Worm (Caenorhabditis elegans) whole organism, late embryonic: ENCODE data around the gene aqp-8.

Experiments
- ama-1 ChIP-seq: fragments of 150-350 bp; optimal IDR thresholded peaks from 2 replicates; lab custom pipeline; 2014
- ceh-19 ChIP-seq: fragments of 200-800 bp; sonication (Bioruptor generic); optimal IDR thresholded peaks from 2 replicates; lab custom pipeline; 2018; ENCODE audit warnings: mild to moderate bottlenecking, missing genetic modification characterization, missing compliant biosample characterization
- ceh-24 ChIP-seq: sonication (generic microtip); optimal IDR thresholded peaks from 2 replicates; lab custom pipeline; 2016; ENCODE audit warnings: mild to moderate bottlenecking, missing genetic modification characterization, missing compliant biosample characterization
- ceh-31 ChIP-seq: sonication (generic microtip); optimal IDR thresholded peaks from 2 replicates; lab custom pipeline; 2016; ENCODE audit warnings: missing genetic modification characterization, missing compliant biosample characterization
- ceh-48 ChIP-seq: sonication (generic microtip); optimal IDR thresholded peaks from 2 replicates; lab custom pipeline; 2016; ENCODE audit warnings: missing genetic modification characterization, inconsistent platforms, missing compliant biosample characterization
- dmd-4 ChIP-seq: sonication (generic microtip); optimal IDR thresholded peaks from 2 replicates; lab custom pipeline; 2016; ENCODE audit warnings: borderline replicate concordance, missing genetic modification characterization, missing compliant biosample characterization
- lin-11 ChIP-seq: fragments of 200-800 bp; sonication (Bioruptor generic); optimal IDR thresholded peaks from 2 replicates; lab custom pipeline; 2018; ENCODE audit warnings: mild to moderate bottlenecking, missing genetic modification characterization, missing compliant biosample characterization
- pax-1 ChIP-seq: fragments of 150-350 bp; optimal IDR thresholded peaks from 2 replicates; lab custom pipeline; 2014; ENCODE audit warnings: missing biosample characterization, missing genetic modification characterization
- pha-4 ChIP-seq: fragments of 150-350 bp; optimal IDR thresholded peaks from 2 replicates; lab custom pipeline; 2018; ENCODE audit warnings: missing biosample characterization, missing genetic modification reagents, missing genetic modification characterization
- pros-1 ChIP-seq: fragments of 150-350 bp; optimal IDR thresholded peaks from 2 replicates; lab custom pipeline; 2014; ENCODE audit warnings: missing biosample characterization, missing genetic modification reagents, missing genetic modification characterization
- sdc-2 ChIP-seq: sonication (generic microtip); optimal IDR thresholded peaks from 2 replicates; lab custom pipeline; 2016; ENCODE audit warnings: missing genotype, missing genetic modification characterization, missing compliant biosample characterization
- syd-9 ChIP-seq: sonication (generic microtip); optimal IDR thresholded peaks from 2 replicates; lab custom pipeline; 2016; ENCODE audit warnings: mild to moderate bottlenecking, missing genetic modification characterization, moderate library complexity, missing compliant biosample characterization
- unc-86 ChIP-seq: sonication (generic microtip); optimal IDR thresholded peaks from 2 replicates; lab custom pipeline; 2016; ENCODE audit warnings: missing genetic modification characterization, missing compliant biosample characterization
- ztf-16 ChIP-seq: sonication (generic microtip); optimal IDR thresholded peaks from 2 replicates; lab custom pipeline; 2017; ENCODE audit warnings: missing genetic modification characterization, missing compliant biosample characterization

DNA sequence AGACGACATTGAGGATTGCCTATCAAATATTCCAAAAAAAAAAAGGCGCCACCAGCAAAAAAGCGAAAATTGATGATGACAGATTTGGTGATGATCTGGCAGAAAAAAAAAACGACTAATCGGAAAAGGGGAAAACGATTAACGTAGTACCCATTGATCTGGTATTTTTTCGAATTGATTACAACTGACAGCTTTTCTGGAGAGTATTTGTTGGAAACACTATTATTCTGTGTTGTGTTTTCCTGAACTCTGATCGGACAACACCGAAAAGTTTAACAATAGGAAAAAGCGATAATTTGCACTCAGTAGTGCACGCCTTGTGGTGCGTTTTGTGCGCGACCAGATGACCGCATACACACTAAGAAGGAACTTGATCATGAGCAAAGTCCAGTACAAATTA, 40.1 kb downstream of the aqp-8 start:
- TF ChIP-seq sdc-2 (tag; lab: Kevin White, UChicago) (no peak), pros-1 (tag; lab: Kevin White, UChicago) (no peak), pha-4 (tag; lab: Kevin White, UChicago) (no peak), syd-9 (no peak), ceh-24 (no peak), ama-1 (lab: Kevin White, UChicago) (no peak), pax-1 (no peak), ztf-16 (tag; lab: Kevin White, UChicago) (no peak), dmd-4 (tag; lab: Kevin White, UChicago) (no peak), unc-86 (no peak), ceh-31 (tag; lab: Kevin White, UChicago) (no peak), lin-11 (no peak), ceh-19 (GFP tag; lab: Kevin White, UChicago) (no peak), ceh-48 (tag; lab: Kevin White, UChicago) (no peak)
